Worm (Caenorhabditis elegans) whole organism, L2 larva: ENCODE results near the gene clec-176.

Experiments
- C34F6.9 ChIP-seq: fragments of 150-350 bp; optimal IDR thresholded peaks from 2 replicates; lab custom pipeline; 2014; ENCODE audit warnings: missing biosample characterization, missing genetic modification characterization
- F13H6.1 ChIP-seq: sonication (generic microtip); optimal IDR thresholded peaks from 2 replicates; lab custom pipeline; 2016; ENCODE audit warnings: missing genetic modification characterization, missing compliant biosample characterization
- alr-1 ChIP-seq: fragments of 150-350 bp; optimal IDR thresholded peaks from 2 replicates; lab custom pipeline; 2014; ENCODE audit warnings: missing biosample characterization, missing genetic modification characterization
- aly-2 ChIP-seq: fragments of 150-350 bp; optimal IDR thresholded peaks from 2 replicates; lab custom pipeline; 2014; ENCODE audit warnings: missing biosample characterization, missing genetic modification characterization
- ama-1 ChIP-seq: fragments of 150-350 bp; optimal IDR thresholded peaks from 2 replicates; lab custom pipeline; 2018; ENCODE audit warnings: inconsistent platforms
- ceh-16 ChIP-seq: fragments of 150-350 bp; optimal IDR thresholded peaks from 2 replicates; lab custom pipeline; 2014; ENCODE audit warnings: missing biosample characterization, missing genetic modification characterization
- crh-2 ChIP-seq: sonication (generic microtip); optimal IDR thresholded peaks from 2 replicates; lab custom pipeline; 2017; ENCODE audit warnings: missing biosample characterization, missing genetic modification characterization
- dmd-4 ChIP-seq: sonication (generic microtip); optimal IDR thresholded peaks from 2 replicates; lab custom pipeline; 2017; ENCODE audit warnings: missing biosample characterization, missing genetic modification characterization
- egl-27 ChIP-seq: sonication (generic microtip); optimal IDR thresholded peaks from 3 replicates; lab custom pipeline; 2017; ENCODE audit warnings: missing biosample characterization, missing genetic modification reagents, missing genetic modification characterization
- elt-1 ChIP-seq: fragments of 150-350 bp; optimal IDR thresholded peaks from 2 replicates; lab custom pipeline; 2014; ENCODE audit warnings: missing biosample characterization, missing genetic modification characterization
- elt-3 ChIP-seq: sonication (generic microtip); optimal IDR thresholded peaks from 2 replicates; lab custom pipeline; 2017; ENCODE audit warnings: missing biosample characterization, missing genetic modification characterization
- fos-1 ChIP-seq: fragments of 150-350 bp; optimal IDR thresholded peaks from 2 replicates; lab custom pipeline; 2014; ENCODE audit warnings: missing biosample characterization, missing genetic modification characterization
- gmeb-1 ChIP-seq: fragments of 150-350 bp; optimal IDR thresholded peaks from 2 replicates; lab custom pipeline; 2014; ENCODE audit warnings: missing biosample characterization, missing genetic modification characterization
- lin-13 ChIP-seq: fragments of 150-350 bp; optimal IDR thresholded peaks from 2 replicates; lab custom pipeline; 2014; ENCODE audit warnings: missing biosample characterization, missing genetic modification reagents, missing genetic modification characterization
- lin-39 ChIP-seq: fragments of 150-350 bp; optimal IDR thresholded peaks from 2 replicates; lab custom pipeline; 2014; ENCODE audit warnings: missing biosample characterization, missing genetic modification reagents, missing genetic modification characterization
- lsy-2 ChIP-seq, 2 experiments: fragments of 150-350 bp in 1 of 2; sonication (generic microtip) in 1 of 2; optimal IDR thresholded peaks; 2 replicates each; lab custom pipeline; 2014 to 2017; ENCODE audit warnings: missing biosample characterization in 2 of 2, missing genetic modification characterization in 2 of 2
- mab-5 ChIP-seq: fragments of 150-350 bp; optimal IDR thresholded peaks from 2 replicates; lab custom pipeline; 2014; ENCODE audit warnings: missing biosample characterization, missing genetic modification characterization
- mdl-1 ChIP-seq, 2 experiments: fragments of 150-350 bp in 1 of 2; sonication (generic microtip) in 1 of 2; optimal IDR thresholded peaks; 2 replicates each; lab custom pipeline; 2017; ENCODE audit warnings: missing biosample characterization in 2 of 2, missing genetic modification characterization in 2 of 2
- nhr-12 ChIP-seq: fragments of 150-350 bp; optimal IDR thresholded peaks from 2 replicates; lab custom pipeline; 2014; ENCODE audit warnings: missing biosample characterization, missing genetic modification characterization
- nhr-129 ChIP-seq: fragments of 150-350 bp; optimal IDR thresholded peaks from 2 replicates; lab custom pipeline; 2014; ENCODE audit warnings: missing biosample characterization, missing genetic modification characterization
- nhr-21 ChIP-seq: fragments of 150-350 bp; optimal IDR thresholded peaks from 2 replicates; lab custom pipeline; 2014; ENCODE audit warnings: missing biosample characterization, missing genetic modification characterization
- nhr-23 ChIP-seq: fragments of 150-350 bp; optimal IDR thresholded peaks from 2 replicates; lab custom pipeline; 2014; ENCODE audit warnings: missing biosample characterization, missing genetic modification reagents, missing genetic modification characterization
- nhr-237 ChIP-seq: fragments of 150-350 bp; optimal IDR thresholded peaks from 2 replicates; lab custom pipeline; 2014; ENCODE audit warnings: missing biosample characterization, missing genetic modification characterization
- nhr-25 ChIP-seq: fragments of 150-350 bp; sonication (generic microtip); optimal IDR thresholded peaks from 3 replicates; lab custom pipeline; 2014; ENCODE audit warnings: missing biosample characterization, missing genetic modification characterization
- nhr-6 ChIP-seq: fragments of 150-350 bp; optimal IDR thresholded peaks from 2 replicates; lab custom pipeline; 2014; ENCODE audit warnings: missing biosample characterization, missing genetic modification characterization
- nhr-77 ChIP-seq: fragments of 150-350 bp; optimal IDR thresholded peaks from 2 replicates; lab custom pipeline; 2014; ENCODE audit warnings: missing biosample characterization, missing genetic modification characterization
- peb-1 ChIP-seq: fragments of 150-350 bp; optimal IDR thresholded peaks from 2 replicates; lab custom pipeline; 2014; ENCODE audit warnings: missing biosample characterization, missing genetic modification characterization
- sem-4 ChIP-seq: fragments of 150-350 bp; optimal IDR thresholded peaks from 2 replicates; lab custom pipeline; 2014; ENCODE audit warnings: missing biosample characterization, missing genetic modification reagents, missing genetic modification characterization
- skn-1 ChIP-seq: sonication (generic microtip); optimal IDR thresholded peaks from 2 replicates; lab custom pipeline; 2017; ENCODE audit warnings: missing biosample characterization, missing genetic modification characterization
- sma-3 ChIP-seq: sonication (generic microtip); optimal IDR thresholded peaks from 2 replicates; lab custom pipeline; 2016; ENCODE audit warnings: missing genetic modification reagents, missing genetic modification characterization, missing compliant biosample characterization
- sma-9 ChIP-seq, 2 experiments: fragments of 150-350 bp in 1 of 2; sonication (generic microtip) in 1 of 2; optimal IDR thresholded peaks; 2 replicates each; lab custom pipeline; 2014 to 2016; ENCODE audit warnings: missing genetic modification characterization in 2 of 2, mild to moderate bottlenecking in 1 of 2, missing biosample characterization in 1 of 2, missing compliant biosample characterization in 1 of 2, missing genetic modification reagents in 1 of 2, moderate library complexity in 1 of 2
- unc-55 ChIP-seq: fragments of 150-350 bp; sonication (generic microtip); optimal IDR thresholded peaks from 3 replicates; lab custom pipeline; 2014; ENCODE audit warnings: missing biosample characterization, missing genetic modification reagents, missing genetic modification characterization
- unc-62 ChIP-seq: fragments of 150-350 bp; optimal IDR thresholded peaks from 2 replicates; lab custom pipeline; 2014; ENCODE audit warnings: missing biosample characterization, missing genetic modification reagents, missing genetic modification characterization
- zag-1 ChIP-seq: fragments of 150-350 bp; optimal IDR thresholded peaks from 2 replicates; lab custom pipeline; 2014; ENCODE audit warnings: missing biosample characterization, missing genetic modification characterization
- ztf-11 ChIP-seq: sonication (generic microtip); optimal IDR thresholded peaks from 2 replicates; lab custom pipeline; 2017; ENCODE audit warnings: missing biosample characterization, missing genetic modification characterization
- ztf-4 ChIP-seq: fragments of 150-350 bp; optimal IDR thresholded peaks from 2 replicates; lab custom pipeline; 2014; ENCODE audit warnings: missing biosample characterization, missing genetic modification characterization

The clec-176 gene

DNA sequence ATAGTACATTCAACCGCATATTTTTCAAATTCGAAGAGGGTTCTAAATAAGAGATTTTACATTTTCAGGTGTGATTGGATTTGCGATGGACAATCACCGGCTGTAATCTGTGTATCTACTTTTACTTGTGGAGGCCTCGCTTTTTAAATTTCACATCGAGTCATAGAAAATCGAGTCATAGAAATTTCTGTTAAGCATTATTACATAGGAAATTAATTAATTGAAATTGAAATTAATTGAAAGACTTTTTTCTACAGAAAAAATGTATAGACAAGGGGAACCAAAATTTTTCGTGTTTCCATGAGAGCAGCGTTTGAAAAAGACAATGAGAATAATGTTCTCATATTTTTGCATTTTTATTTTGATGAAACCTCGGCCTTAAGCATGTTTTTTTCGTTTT lies at the start of gene clec-176:
Gene clec-176, plus strand, starts transcription at position 301 of the 400 bp plus-strand sequence.
- no peak for TF ChIP-seq lin-13 (GFP tag; lab: Kevin White, UChicago)
- TF ChIP-seq dmd-4, result no peak
- no peak for TF ChIP-seq lsy-2 (tag; optimal IDR thresholded peaks at IDR 0.05; lab: Kevin White, UChicago)
- no peak for TF ChIP-seq alr-1 (tag; lab: Kevin White, UChicago)
- TF ChIP-seq elt-1 (tag; lab: Kevin White, UChicago), result no peak
- no peak for TF ChIP-seq nhr-25
- no peak for TF ChIP-seq mdl-1 (tag; optimal IDR thresholded peaks at IDR 0.05; lab: Kevin White, UChicago)
- no peak for TF ChIP-seq peb-1
- TF ChIP-seq gmeb-1 (tag; lab: Kevin White, UChicago), result no peak
- no peak for TF ChIP-seq nhr-21 (tag; lab: Kevin White, UChicago)
- no peak for TF ChIP-seq zag-1 (tag; lab: Kevin White, UChicago)
- no peak for TF ChIP-seq egl-27 (tag; lab: Kevin White, UChicago)
- no peak for TF ChIP-seq C34F6.9 (tag; lab: Kevin White, UChicago)
- no peak for TF ChIP-seq sma-3 (GFP tag; lab: Kevin White, UChicago)

DNA sequence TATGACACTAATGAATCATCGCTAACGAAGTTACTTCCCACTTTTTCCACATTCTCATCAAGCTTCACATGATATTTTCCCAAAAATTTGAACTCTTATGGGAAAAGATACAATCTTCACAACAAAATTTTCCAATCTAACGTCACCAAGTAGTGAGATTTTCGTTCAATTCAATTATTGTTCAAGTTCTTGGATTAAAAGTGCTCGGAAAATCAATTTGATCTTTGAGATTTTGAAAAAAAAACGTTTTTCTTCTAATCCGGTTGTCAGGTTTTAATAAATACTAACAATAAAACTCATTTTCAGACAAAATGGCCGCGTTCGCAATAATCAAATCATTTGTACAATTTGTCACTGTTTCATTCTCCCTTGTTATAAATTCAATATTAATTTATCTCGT lies 49.7 kb upstream of the clec-176 start, which contains the start of gene str-153:
Gene str-153, plus strand, starts transcription at position 301 of the 400 bp plus-strand sequence.
- TF ChIP-seq nhr-6 (tag; lab: Kevin White, UChicago) (no peak), fos-1 (tag; lab: Kevin White, UChicago) (no peak), nhr-23 (tag; lab: Kevin White, UChicago) (no peak)
- TF ChIP-seq, all 48 proteins: peak for 0

- TF ChIP-seq nhr-12 (tag; lab: Kevin White, UChicago) (no peak), fos-1 (tag; lab: Kevin White, UChicago) (peak; percentile 69)
Observed at ce11 chrIV:4937647-4938046, 46.2 kb upstream of the clec-176 start, which contains the start of gene fbxa-86. fbxa-86 (minus strand) TSS chrIV:4938013.

DNA sequence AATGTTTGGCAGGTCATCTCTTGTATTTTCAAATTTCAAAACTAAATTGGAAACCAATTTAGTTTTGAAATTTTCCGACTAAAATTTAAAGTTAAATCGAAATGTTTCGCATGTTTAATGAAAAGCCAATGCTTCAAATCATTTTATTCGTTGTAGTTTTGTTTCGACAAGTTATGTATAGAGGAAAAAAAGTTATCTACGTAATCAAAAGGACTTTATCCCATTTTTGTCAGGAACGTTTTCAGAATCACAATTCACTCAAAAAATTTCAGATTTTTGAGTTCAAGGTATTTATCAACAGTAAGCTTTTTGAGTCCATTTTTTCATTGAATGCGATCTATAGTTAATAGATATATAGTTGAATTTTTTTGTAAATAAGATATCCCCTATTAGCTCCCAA lies 45.2 kb upstream of the clec-176 start, which contains the start of gene str-168:
Gene str-168, plus strand, starts transcription at position 301 of the 400 bp plus-strand sequence.
- TF ChIP-seq mab-5 (tag; lab: Kevin White, UChicago) (no peak), nhr-23 (tag; lab: Kevin White, UChicago) (no peak), nhr-237 (no peak), nhr-77 (no peak), fos-1 (tag; lab: Kevin White, UChicago) (no peak), C34F6.9 (tag; lab: Kevin White, UChicago) (no peak), nhr-6 (tag; lab: Kevin White, UChicago) (no peak), gmeb-1 (tag; lab: Kevin White, UChicago) (no peak)
- TF ChIP-seq, all 48 proteins: peak for 0

ce11 chrIV:4941681-4942080 lies 42.2 kb upstream of the clec-176 start, which contains the start of gene Y9C9A.5:
Y9C9A.5 (plus strand) TSS chrIV:4941981.
- TF ChIP-seq crh-2 (tag; lab: Kevin White, UChicago) (no peak), dmd-4 (no peak), nhr-77 (no peak), sma-3 (GFP tag; lab: Kevin White, UChicago) (no peak), mdl-1 (tag; optimal IDR thresholded peaks at IDR 0.05; lab: Kevin White, UChicago) (no peak), sem-4 (tag; lab: Kevin White, UChicago) (no peak), elt-3 (tag; lab: Kevin White, UChicago) (no peak), egl-27 (tag; lab: Kevin White, UChicago) (no peak), nhr-25 (no peak), ceh-16 (no peak), sma-9 (GFP tag; optimal IDR thresholded peaks at IDR 0.05; lab: Kevin White, UChicago) (no peak), sma-9 (tag; optimal IDR thresholded peaks at IDR 0.05; lab: Kevin White, UChicago) (no peak), unc-55 (GFP tag; lab: Kevin White, UChicago) (no peak), skn-1 (no peak), elt-1 (tag; lab: Kevin White, UChicago) (no peak), C34F6.9 (tag; lab: Kevin White, UChicago) (no peak), ama-1 (lab: Kevin White, UChicago) (no peak), peb-1 (no peak), fos-1 (tag; lab: Kevin White, UChicago) (no peak), lin-39 (no peak), nhr-129 (no peak)

DNA sequence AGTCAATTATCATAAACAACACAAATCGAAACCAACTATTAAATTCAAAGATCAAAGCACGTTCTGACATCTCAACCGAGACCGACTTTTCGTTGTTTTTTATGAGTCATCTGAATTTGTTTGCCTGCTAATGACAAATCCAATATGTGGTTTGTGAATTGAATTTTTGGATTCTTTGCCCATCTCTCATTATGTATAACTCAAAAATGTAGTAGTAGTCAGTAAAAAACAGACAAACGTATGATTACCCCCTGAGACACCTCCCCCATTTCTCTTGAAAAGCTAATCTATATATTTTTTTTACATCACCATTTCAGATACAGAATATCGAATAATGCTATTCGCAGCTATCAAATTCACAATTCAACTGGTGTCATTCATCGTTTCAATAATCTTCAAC lies 38.1 kb upstream of the clec-176 start, which contains the start of gene str-169:
Gene str-169, plus strand, starts transcription at position 301 of the 400 bp plus-strand sequence.
- no peak for TF ChIP-seq ztf-11 (tag; lab: Kevin White, UChicago)
- TF ChIP-seq nhr-6 (tag; lab: Kevin White, UChicago), result no peak
- no peak for TF ChIP-seq aly-2 (tag; lab: Kevin White, UChicago)
- TF ChIP-seq nhr-25, result no peak
- TF ChIP-seq egl-27 (tag; lab: Kevin White, UChicago), result no peak
- no peak for TF ChIP-seq sma-3 (GFP tag; lab: Kevin White, UChicago)
- no peak for TF ChIP-seq elt-3 (tag; lab: Kevin White, UChicago)
- no peak for TF ChIP-seq peb-1
- TF ChIP-seq ztf-4 (tag; lab: Kevin White, UChicago), result no peak
- TF ChIP-seq unc-55 (GFP tag; lab: Kevin White, UChicago), result no peak
- TF ChIP-seq unc-62, result no peak
- TF ChIP-seq F13H6.1 (tag; lab: Kevin White, UChicago), result no peak
- TF ChIP-seq sma-9 (GFP tag; optimal IDR thresholded peaks at IDR 0.05; lab: Kevin White, UChicago), result no peak
- no peak for TF ChIP-seq sma-9 (tag; optimal IDR thresholded peaks at IDR 0.05; lab: Kevin White, UChicago)
- TF ChIP-seq dmd-4, result no peak
- no peak for TF ChIP-seq skn-1
- TF ChIP-seq mdl-1 (tag; optimal IDR thresholded peaks at IDR 0.05; lab: Kevin White, UChicago), result no peak
- no peak for TF ChIP-seq lsy-2 (tag; optimal IDR thresholded peaks at IDR 0.05; lab: Kevin White, UChicago)
